Worm (Caenorhabditis elegans) whole organism, L3 larva: ENCODE data around the gene clec-137.

ENCODE experiments used
- R02D3.7 ChIP-seq: fragments of 150-350 bp; optimal IDR thresholded peaks from 2 replicates; lab custom pipeline; 2014; ENCODE audit warnings: missing biosample characterization, missing genetic modification characterization
- ZK546.5 ChIP-seq: sonication (generic microtip); optimal IDR thresholded peaks from 2 replicates; lab custom pipeline; 2017; ENCODE audit warnings: missing biosample characterization, missing genetic modification characterization
- ceh-16 ChIP-seq: sonication (generic microtip); optimal IDR thresholded peaks from 2 replicates; lab custom pipeline; 2017; ENCODE audit warnings: missing biosample characterization, missing genetic modification characterization
- ceh-28 ChIP-seq: fragments of 150-350 bp; optimal IDR thresholded peaks from 2 replicates; lab custom pipeline; 2014; ENCODE audit warnings: missing biosample characterization, missing genetic modification reagents, missing genetic modification characterization
- ceh-9 ChIP-seq: sonication (generic microtip); optimal IDR thresholded peaks from 2 replicates; lab custom pipeline; 2018; ENCODE audit warnings: missing biosample characterization, missing genetic modification characterization
- daf-12 ChIP-seq: fragments of 150-350 bp; optimal IDR thresholded peaks from 2 replicates; lab custom pipeline; 2014; ENCODE audit warnings: missing biosample characterization, missing genetic modification reagents, missing genetic modification characterization
- egl-27 ChIP-seq: sonication (generic microtip); optimal IDR thresholded peaks from 4 replicates; lab custom pipeline; 2017; ENCODE audit warnings: missing biosample characterization, missing genetic modification reagents, missing genetic modification characterization
- elt-1 ChIP-seq: fragments of 150-350 bp; optimal IDR thresholded peaks from 2 replicates; lab custom pipeline; 2014; ENCODE audit warnings: missing biosample characterization, missing genetic modification characterization
- elt-2 ChIP-seq: sonication (generic microtip); optimal IDR thresholded peaks from 2 replicates; lab custom pipeline; 2016; ENCODE audit warnings: missing genetic modification reagents, mild to moderate bottlenecking, missing genetic modification characterization, missing compliant biosample characterization
- elt-3 ChIP-seq, 3 experiments: fragments of 150-350 bp in 1 of 3; sonication (generic microtip) in 2 of 3; optimal IDR thresholded peaks; 2 replicates in 2 of 3; 4 replicates in 1 of 3; lab custom pipeline; 2014 to 2017; ENCODE audit warnings: missing biosample characterization in 3 of 3, missing genetic modification characterization in 3 of 3
- fkh-2 ChIP-seq: fragments of 150-350 bp; optimal IDR thresholded peaks from 2 replicates; lab custom pipeline; 2014; ENCODE audit warnings: missing biosample characterization, missing genetic modification reagents, missing genetic modification characterization
- hmg-11 ChIP-seq: sonication (generic microtip); optimal IDR thresholded peaks from 2 replicates; lab custom pipeline; 2016; ENCODE audit warnings: missing genetic modification characterization, missing compliant biosample characterization
- lin-39 ChIP-seq: fragments of 150-350 bp; optimal IDR thresholded peaks from 2 replicates; lab custom pipeline; 2018; ENCODE audit warnings: missing biosample characterization, missing genetic modification reagents, missing genetic modification characterization
- lsy-12 ChIP-seq: sonication (generic microtip); optimal IDR thresholded peaks from 2 replicates; lab custom pipeline; 2016; ENCODE audit warnings: mild to moderate bottlenecking, missing genetic modification characterization, missing compliant biosample characterization
- mdl-1 ChIP-seq: fragments of 150-350 bp; optimal IDR thresholded peaks from 2 replicates; lab custom pipeline; 2014; ENCODE audit warnings: missing biosample characterization, missing genetic modification characterization
- nhr-12 ChIP-seq: fragments of 150-350 bp; optimal IDR thresholded peaks from 2 replicates; lab custom pipeline; 2014; ENCODE audit warnings: missing biosample characterization, missing genetic modification characterization
- nhr-25 ChIP-seq: sonication (generic microtip); optimal IDR thresholded peaks from 2 replicates; lab custom pipeline; 2017; ENCODE audit warnings: missing biosample characterization, missing genetic modification characterization
- nhr-43 ChIP-seq: sonication (generic microtip); optimal IDR thresholded peaks from 2 replicates; lab custom pipeline; 2016; ENCODE audit warnings: mild to moderate bottlenecking, missing genetic modification characterization, missing compliant biosample characterization; ENCODE audit not compliant: poor library complexity, severe bottlenecking
- nhr-67 ChIP-seq: fragments of 150-350 bp; optimal IDR thresholded peaks from 2 replicates; lab custom pipeline; 2014; ENCODE audit warnings: missing biosample characterization, missing genetic modification characterization
- nhr-76 ChIP-seq: fragments of 150-350 bp; sonication (generic microtip); optimal IDR thresholded peaks from 5 replicates; lab custom pipeline; 2014; ENCODE audit warnings: missing biosample characterization, missing genetic modification characterization
- pha-4 ChIP-seq: fragments of 150-350 bp; optimal IDR thresholded peaks from 2 replicates; lab custom pipeline; 2014; ENCODE audit warnings: missing biosample characterization, missing genetic modification reagents, missing genetic modification characterization
- pqm-1 ChIP-seq: fragments of 150-350 bp; optimal IDR thresholded peaks from 2 replicates; lab custom pipeline; 2017; ENCODE audit warnings: missing biosample characterization, missing genetic modification characterization, inconsistent platforms
- sea-2 ChIP-seq: fragments of 150-350 bp; sonication (generic microtip); optimal IDR thresholded peaks from 4 replicates; lab custom pipeline; 2014; ENCODE audit warnings: missing biosample characterization, missing genetic modification reagents, missing genetic modification characterization
- skn-1 ChIP-seq: fragments of 150-350 bp; optimal IDR thresholded peaks from 2 replicates; lab custom pipeline; 2014; ENCODE audit warnings: missing biosample characterization, missing genetic modification characterization
- unc-39 ChIP-seq: sonication (generic microtip); optimal IDR thresholded peaks from 4 replicates; lab custom pipeline; 2017; ENCODE audit warnings: missing biosample characterization, missing genetic modification characterization
- unc-62 ChIP-seq: fragments of 150-350 bp; sonication (generic microtip); optimal IDR thresholded peaks from 4 replicates; lab custom pipeline; 2014; ENCODE audit warnings: missing biosample characterization, missing genetic modification reagents, missing genetic modification characterization
- zag-1 ChIP-seq: fragments of 150-350 bp; optimal IDR thresholded peaks from 2 replicates; lab custom pipeline; 2014; ENCODE audit warnings: missing biosample characterization, missing genetic modification characterization

clec-137 gene

ce11 chrII:4598815-4599214 lies 19.1 kb downstream of the clec-137 start:
- no peak for TF ChIP-seq ceh-16
- no peak for TF ChIP-seq lsy-12 (tag; lab: Kevin White, UChicago)
- no peak for TF ChIP-seq daf-12 (tag; lab: Kevin White, UChicago)
- no peak for TF ChIP-seq nhr-25
- no peak for TF ChIP-seq nhr-76 (tag; lab: Kevin White, UChicago)
- TF ChIP-seq elt-2 (tag; lab: Kevin White, UChicago) = peak; percentile 85
- TF ChIP-seq zag-1 (tag; lab: Kevin White, UChicago) = no peak
- TF ChIP-seq pha-4 (tag; lab: Kevin White, UChicago) = peak; percentile 36
- TF ChIP-seq egl-27 (tag; lab: Kevin White, UChicago) = no peak
- TF ChIP-seq ceh-28 = no peak
- peak; percentile 71 for TF ChIP-seq pqm-1 (tag; lab: Kevin White, UChicago)

DNA sequence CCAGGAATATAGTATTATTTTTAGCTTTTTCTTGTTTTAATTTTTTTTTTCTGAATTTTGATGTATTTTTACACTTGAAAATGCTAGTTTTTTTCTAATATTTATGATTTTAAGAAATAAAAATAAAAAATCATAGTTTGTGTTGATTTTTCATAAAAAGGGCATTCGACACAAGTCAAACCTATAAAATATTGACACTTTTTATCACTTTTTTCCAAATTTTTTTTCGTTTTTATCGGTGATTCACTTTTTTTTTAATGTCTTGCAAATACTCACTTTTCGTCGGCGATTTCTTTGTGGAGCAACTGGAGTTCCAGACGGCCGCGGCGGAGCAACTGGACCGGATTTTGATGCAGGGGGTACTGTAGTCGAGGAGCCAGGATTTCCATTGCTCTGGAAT lies 20.4 kb downstream of the clec-137 start:
- TF ChIP-seq pqm-1 (tag; lab: Kevin White, UChicago) (peak; percentile 7), nhr-76 (tag; lab: Kevin White, UChicago) (no peak), elt-2 (tag; lab: Kevin White, UChicago) (peak; percentile 36), skn-1 (no peak)

ce11 chrII:4590660-4591059 lies 27.2 kb downstream of the clec-137 start:
- TF ChIP-seq unc-62 (no peak), lsy-12 (tag; lab: Kevin White, UChicago) (peak; percentile 13), egl-27 (tag; lab: Kevin White, UChicago) (no peak), skn-1 (no peak), hmg-11 (tag; lab: Kevin White, UChicago) (no peak)

DNA sequence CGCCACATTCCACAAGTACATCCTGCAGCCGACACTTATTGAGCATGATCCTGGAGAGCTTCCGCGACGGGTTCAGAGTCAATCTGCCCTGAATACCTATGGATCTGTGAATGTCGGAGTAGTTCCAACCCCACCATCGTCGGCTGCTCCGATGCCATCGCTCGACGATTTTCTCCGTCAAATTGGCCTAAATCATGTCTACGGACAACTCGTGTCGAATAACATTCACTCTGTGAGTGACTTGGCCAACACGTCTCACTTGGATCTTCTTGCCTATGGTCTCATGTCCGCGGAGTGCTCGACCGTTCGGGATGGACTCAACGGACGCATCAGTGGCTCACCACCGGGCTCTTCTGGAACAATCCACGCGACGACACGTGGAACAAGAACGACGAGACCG lies 27.8 kb downstream of the clec-137 start:
- TF ChIP-seq ZK546.5 = no peak
- TF ChIP-seq nhr-67 (tag; lab: Kevin White, UChicago) = no peak
- no peak for TF ChIP-seq egl-27 (tag; lab: Kevin White, UChicago)

ce11 chrII:4585327-4585726 lies 32.6 kb downstream of the clec-137 start:
- TF ChIP-seq nhr-43 (tag; lab: Kevin White, UChicago) = no peak
- TF ChIP-seq lin-39 (tag; lab: Kevin White, UChicago) = no peak
- TF ChIP-seq hmg-11 (tag; lab: Kevin White, UChicago) = no peak
- no peak for TF ChIP-seq elt-3 (tag; optimal IDR thresholded peaks at IDR 0.05; lab: Kevin White, UChicago)
- TF ChIP-seq mdl-1 (tag; lab: Kevin White, UChicago) = no peak
- no peak for TF ChIP-seq R02D3.7 (tag; lab: Kevin White, UChicago)
- no peak for TF ChIP-seq ceh-16
- TF ChIP-seq sea-2 (GFP tag; lab: Kevin White, UChicago) = no peak
- no peak for TF ChIP-seq fkh-2 (tag; lab: Kevin White, UChicago)
- no peak for TF ChIP-seq nhr-67 (tag; lab: Kevin White, UChicago)
- no peak for TF ChIP-seq nhr-12
- TF ChIP-seq daf-12 (tag; lab: Kevin White, UChicago) = no peak

- TF ChIP-seq pqm-1 (tag; lab: Kevin White, UChicago) = no peak
- no peak for TF ChIP-seq skn-1
- TF ChIP-seq mdl-1 (tag; lab: Kevin White, UChicago) = no peak
- TF ChIP-seq ceh-28 = no peak
- no peak for TF ChIP-seq zag-1 (tag; lab: Kevin White, UChicago)
- no peak for TF ChIP-seq ceh-9
- TF ChIP-seq nhr-25 = no peak
These were observed 33.6 kb downstream of the clec-137 start for ce11 chrII:4584313-4584712.

ce11 chrII:4583203-4583912 lies 34.5 kb downstream of the clec-137 start:
- TF ChIP-seq elt-1 (tag; lab: Kevin White, UChicago) (peak; percentile 83), unc-39 (tag; lab: Kevin White, UChicago) (no peak)
- TF ChIP-seq, all 47 proteins: peak for 1
